Fruit fly (Drosophila melanogaster): Measurements from ENCODE around the gene Sfp38D.

dm6 chr2L:20648612-20649011 lies 7.9 kb downstream of the Sfp38D start, which contains the start of gene CG18810:
- TF ChIP-seq Mio (GFP tag; optimal IDR thresholded peaks at IDR 0.05) (no peak), HLH106 (tag; optimal IDR thresholded peaks at IDR 0.05) (no peak), CrebA (GFP tag; optimal IDR thresholded peaks at IDR 0.05; ENCODE audit: borderline replicate concordance) (no peak), br (GFP tag; optimal IDR thresholded peaks at IDR 0.05) (no peak), rgr (GFP tag; optimal IDR thresholded peaks at IDR 0.05) (no peak), h (GFP tag; optimal IDR thresholded peaks at IDR 0.05) (no peak), Myc (optimal IDR thresholded peaks at IDR 0.05) (no peak), Hnf4 (GFP tag; optimal IDR thresholded peaks at IDR 0.05) (no peak)
